Fruit fly (Drosophila melanogaster): ENCODE results near the gene ATPsynB.

The ATPsynB gene

DNA sequence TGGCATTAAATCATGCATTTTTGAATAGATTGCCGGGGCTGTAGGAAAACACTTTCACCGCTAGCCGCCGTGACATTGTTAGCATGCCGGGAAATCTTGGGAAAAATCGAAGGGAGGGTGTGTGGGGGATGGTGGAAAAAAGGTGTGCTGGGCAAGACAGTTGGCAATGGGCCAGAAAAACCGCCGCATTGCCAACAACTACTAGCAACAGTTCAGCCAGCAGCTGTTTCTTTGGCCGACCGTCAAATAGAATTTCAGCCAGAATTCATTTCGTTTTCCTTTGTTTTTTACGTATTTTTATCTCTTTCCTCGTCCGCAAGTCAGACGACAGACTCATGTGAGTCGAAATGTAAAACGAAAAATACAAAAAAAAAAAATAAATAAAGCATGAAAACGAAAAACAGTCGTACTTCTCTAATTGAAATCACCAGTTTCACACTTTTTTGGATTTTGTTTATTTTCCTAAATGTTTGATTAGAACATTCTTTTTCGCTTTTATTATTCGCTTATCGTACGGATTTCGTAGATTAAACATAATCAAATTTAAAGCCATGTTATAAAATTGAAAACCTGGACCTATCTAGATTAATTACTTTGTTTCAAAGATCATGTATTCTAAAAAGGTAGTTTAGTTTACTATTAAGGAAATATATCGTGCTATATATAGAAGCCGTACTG, 38.9 kb upstream of the ATPsynB start:
- peak; percentile 19 for TF ChIP-seq CG8301 (tag; optimal IDR thresholded peaks at IDR 0.05)
- no peak for TF ChIP-seq Pif1B (GFP tag; optimal IDR thresholded peaks at IDR 0.05)
- 0 out of 2 replicates have a peak, but pooled peaks have one; percentile 22 for TF ChIP-seq CG12605 (GFP tag; IDR thresholded peaks at IDR 0.05)
- no peak for TF ChIP-seq D1 (tag; optimal IDR thresholded peaks at IDR 0.05)
- no peak for TF ChIP-seq CG13204 (GFP tag; optimal IDR thresholded peaks at IDR 0.05)
- TF ChIP-seq EcR (GFP tag; optimal IDR thresholded peaks at IDR 0.05): no peak
- TF ChIP-seq CG14655 (GFP tag; optimal IDR thresholded peaks at IDR 0.05): peak; percentile 26
- TF ChIP-seq CG34367 (tag; optimal IDR thresholded peaks at IDR 0.05): no peak
- no peak for TF ChIP-seq CG8159 (tag; optimal IDR thresholded peaks at IDR 0.05)
- no peak for TF ChIP-seq CG17806 (tag; optimal IDR thresholded peaks at IDR 0.05)
- TF ChIP-seq gl (tag; optimal IDR thresholded peaks at IDR 0.05): no peak
- no peak for TF ChIP-seq fd96Ca (GFP tag; IDR thresholded peaks at IDR 0.05)
- no peak; the same call in 1 of the 2 replicates for TF ChIP-seq Ets98B (GFP tag; IDR thresholded peaks at IDR 0.05)
- TF ChIP-seq CG32121 (GFP tag; IDR thresholded peaks at IDR 0.05): peak; percentile 91
- TF ChIP-seq Snoo (tag; optimal IDR thresholded peaks at IDR 0.05): peak; percentile 9
- TF ChIP-seq CG10348 (GFP tag; IDR thresholded peaks at IDR 0.05): no peak
- TF ChIP-seq Pif1A (GFP tag; optimal IDR thresholded peaks at IDR 0.05): no peak
- TF ChIP-seq CG4496 (GFP tag; IDR thresholded peaks at IDR 0.05): peak; percentile 37; the same call in 1 of the 3 replicates
- TF ChIP-seq rn (GFP tag; IDR thresholded peaks at IDR 0.05): no peak
- TF ChIP-seq CG9948 (tag; optimal IDR thresholded peaks at IDR 0.05): no peak
- no peak for TF ChIP-seq CG15710 (tag; optimal IDR thresholded peaks at IDR 0.05)

- no peak for TF ChIP-seq CG8301 (tag; optimal IDR thresholded peaks at IDR 0.05)
- no peak for TF ChIP-seq Pif1A (GFP tag; optimal IDR thresholded peaks at IDR 0.05)
- TF ChIP-seq CG14655 (GFP tag; optimal IDR thresholded peaks at IDR 0.05): no peak
- no peak for TF ChIP-seq gl (tag; optimal IDR thresholded peaks at IDR 0.05)
- TF ChIP-seq Snoo (tag; optimal IDR thresholded peaks at IDR 0.05): no peak
- no peak for TF ChIP-seq CG8159 (tag; optimal IDR thresholded peaks at IDR 0.05)
- no peak for TF ChIP-seq CG4496 (GFP tag; IDR thresholded peaks at IDR 0.05)
- no peak for TF ChIP-seq CG15710 (tag; optimal IDR thresholded peaks at IDR 0.05)
- TF ChIP-seq Pif1B (GFP tag; optimal IDR thresholded peaks at IDR 0.05): no peak
- TF ChIP-seq fd96Ca (GFP tag; IDR thresholded peaks at IDR 0.05): no peak
- no peak for TF ChIP-seq CG10348 (GFP tag; IDR thresholded peaks at IDR 0.05)
- no peak for TF ChIP-seq CG13204 (GFP tag; optimal IDR thresholded peaks at IDR 0.05)
- no peak for TF ChIP-seq CG12605 (GFP tag; IDR thresholded peaks at IDR 0.05)
- TF ChIP-seq CG17806 (tag; optimal IDR thresholded peaks at IDR 0.05): no peak
These were observed 38.3 kb upstream of the ATPsynB start for dm6 chr3L:9691476-9691826.

- TF ChIP-seq CG15710 (tag; optimal IDR thresholded peaks at IDR 0.05): no peak
- no peak for TF ChIP-seq CG8301 (tag; optimal IDR thresholded peaks at IDR 0.05)
- TF ChIP-seq EcR (GFP tag; optimal IDR thresholded peaks at IDR 0.05): peak; percentile 80
- TF ChIP-seq CG32121 (GFP tag; IDR thresholded peaks at IDR 0.05): no peak; the same call in 1 of the 2 replicates
- no peak for TF ChIP-seq CG9948 (tag; optimal IDR thresholded peaks at IDR 0.05)
- TF ChIP-seq Ets98B (GFP tag; IDR thresholded peaks at IDR 0.05): peak; percentile 54; the same call in 1 of the 2 replicates
- TF ChIP-seq CG17806 (tag; optimal IDR thresholded peaks at IDR 0.05): no peak
- no peak for TF ChIP-seq CG8159 (tag; optimal IDR thresholded peaks at IDR 0.05)
- TF ChIP-seq Pif1A (GFP tag; optimal IDR thresholded peaks at IDR 0.05): no peak
- TF ChIP-seq rn (GFP tag; IDR thresholded peaks at IDR 0.05): no peak
- no peak for TF ChIP-seq CG4496 (GFP tag; IDR thresholded peaks at IDR 0.05)
- no peak for TF ChIP-seq CG14655 (GFP tag; optimal IDR thresholded peaks at IDR 0.05)
- no peak for TF ChIP-seq CG13204 (GFP tag; optimal IDR thresholded peaks at IDR 0.05)
- TF ChIP-seq Pif1B (GFP tag; optimal IDR thresholded peaks at IDR 0.05): no peak
- no peak for TF ChIP-seq gl (tag; optimal IDR thresholded peaks at IDR 0.05)
- no peak for TF ChIP-seq Snoo (tag; optimal IDR thresholded peaks at IDR 0.05)
- TF ChIP-seq D1 (tag; optimal IDR thresholded peaks at IDR 0.05): no peak
- TF ChIP-seq fd96Ca (GFP tag; IDR thresholded peaks at IDR 0.05): no peak
- TF ChIP-seq CG34367 (tag; optimal IDR thresholded peaks at IDR 0.05): no peak
- TF ChIP-seq CG10348 (GFP tag; IDR thresholded peaks at IDR 0.05): no peak
- peak; percentile 32; the same call in 1 of the 2 replicates for TF ChIP-seq CG12605 (GFP tag; IDR thresholded peaks at IDR 0.05)
These were observed 37.4 kb upstream of the ATPsynB start for dm6 chr3L:9692234-9692891.

DNA sequence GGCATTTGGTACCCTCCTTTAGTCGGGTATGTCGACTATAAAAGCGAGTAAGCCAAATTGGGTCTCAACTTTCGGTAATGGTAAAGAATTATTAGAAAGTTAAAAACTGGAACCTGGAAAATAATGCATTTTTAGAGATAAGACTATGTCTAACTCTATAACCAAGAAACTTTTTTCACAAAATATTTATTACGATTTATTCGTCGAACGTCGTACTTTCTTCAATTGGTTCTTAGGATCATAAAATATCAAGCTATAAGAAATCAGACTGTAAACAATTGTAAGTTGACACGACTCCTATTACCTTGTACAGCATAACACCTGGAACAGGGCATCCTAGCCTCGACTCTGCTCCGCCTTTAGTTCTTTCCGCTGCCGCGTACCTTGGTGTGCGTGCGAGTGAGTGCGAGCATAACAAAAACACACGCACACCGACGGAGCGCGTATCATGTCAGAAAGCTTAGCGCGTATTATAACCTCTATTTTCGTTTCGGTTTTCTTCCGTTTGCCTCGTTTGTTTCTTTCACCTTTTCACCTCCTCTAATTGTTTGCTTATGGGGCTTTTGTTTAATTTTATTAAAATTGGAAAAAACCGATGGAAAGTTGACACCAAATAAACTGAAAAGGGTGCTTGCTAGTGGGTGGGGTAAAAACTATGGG, 36.8 kb upstream of the ATPsynB start:
- TF ChIP-seq Pif1B (GFP tag; optimal IDR thresholded peaks at IDR 0.05) (peak; percentile 89), CG10348 (GFP tag; IDR thresholded peaks at IDR 0.05) (peak; percentile 56; the same call in 1 of the 2 replicates), CG14655 (GFP tag; optimal IDR thresholded peaks at IDR 0.05) (peak; percentile 97), CG9948 (tag; optimal IDR thresholded peaks at IDR 0.05) (peak; percentile 92), Ets98B (GFP tag; IDR thresholded peaks at IDR 0.05) (peak; percentile 39; the same call in 1 of the 2 replicates), EcR (GFP tag; optimal IDR thresholded peaks at IDR 0.05) (no peak), CG12605 (GFP tag; IDR thresholded peaks at IDR 0.05) (no peak), CG4496 (GFP tag; IDR thresholded peaks at IDR 0.05) (peak; percentile 82), CG17806 (tag; optimal IDR thresholded peaks at IDR 0.05) (peak; percentile 83), fd96Ca (GFP tag; IDR thresholded peaks at IDR 0.05) (peak; percentile 87; the same call in 2 of the 3 replicates), CG34367 (tag; optimal IDR thresholded peaks at IDR 0.05) (peak; percentile 86), Snoo (tag; optimal IDR thresholded peaks at IDR 0.05) (peak; percentile 93), Pif1A (GFP tag; optimal IDR thresholded peaks at IDR 0.05) (peak; percentile 93), CG32121 (GFP tag; IDR thresholded peaks at IDR 0.05) (peak; percentile 73), CG15710 (tag; optimal IDR thresholded peaks at IDR 0.05) (peak; percentile 92), rn (GFP tag; IDR thresholded peaks at IDR 0.05) (peak; percentile 56; the same call in 1 of the 2 replicates), gl (tag; optimal IDR thresholded peaks at IDR 0.05) (peak; percentile 69), CG8301 (tag; optimal IDR thresholded peaks at IDR 0.05) (peak; percentile 94), CG13204 (GFP tag; optimal IDR thresholded peaks at IDR 0.05) (peak; percentile 66), D1 (tag; optimal IDR thresholded peaks at IDR 0.05) (peak; percentile 84), CG8159 (tag; optimal IDR thresholded peaks at IDR 0.05) (peak; percentile 95)
